Worm (Caenorhabditis elegans) whole organism, late embryonic: ENCODE results near the gene srx-12.

Experiments used
- Y22D7AL.16 ChIP-seq: sonication (generic microtip); optimal IDR thresholded peaks from 2 replicates; lab custom pipeline; 2016; ENCODE audit warnings: missing genetic modification characterization, missing compliant biosample characterization
- ama-1 ChIP-seq: fragments of 150-350 bp; optimal IDR thresholded peaks from 2 replicates; lab custom pipeline; 2014
- ceh-2 ChIP-seq: sonication (generic microtip); optimal IDR thresholded peaks from 2 replicates; lab custom pipeline; 2016; ENCODE audit warnings: missing genotype, missing genetic modification characterization, missing compliant biosample characterization
- ceh-9 ChIP-seq: sonication (generic microtip); optimal IDR thresholded peaks from 2 replicates; lab custom pipeline; 2016; ENCODE audit warnings: mild to moderate bottlenecking, missing genetic modification characterization, inconsistent platforms, missing compliant biosample characterization
- dve-1 ChIP-seq: sonication (generic microtip); optimal IDR thresholded peaks from 2 replicates; lab custom pipeline; 2017; ENCODE audit warnings: antibody characterized with exemption, mild to moderate bottlenecking, missing genetic modification characterization, missing compliant biosample characterization
- fkh-10 ChIP-seq: fragments of 150-350 bp; optimal IDR thresholded peaks from 2 replicates; lab custom pipeline; 2014; ENCODE audit warnings: missing biosample characterization, missing genetic modification reagents, missing genetic modification characterization
- fkh-6 ChIP-seq: sonication (generic microtip); optimal IDR thresholded peaks from 2 replicates; lab custom pipeline; 2016; ENCODE audit warnings: missing genetic modification characterization, missing compliant biosample characterization
- nfya-1 ChIP-seq: sonication (generic microtip); optimal IDR thresholded peaks from 2 replicates; lab custom pipeline; 2017; ENCODE audit warnings: missing genetic modification characterization, mild to moderate bottlenecking, missing compliant biosample characterization, antibody characterized with exemption, moderate library complexity
- nhr-232 ChIP-seq: sonication (generic microtip); optimal IDR thresholded peaks from 2 replicates; lab custom pipeline; 2016; ENCODE audit warnings: missing genetic modification characterization, missing compliant biosample characterization
- pha-2 ChIP-seq: sonication (generic microtip); optimal IDR thresholded peaks from 2 replicates; lab custom pipeline; 2017; ENCODE audit warnings: mild to moderate bottlenecking, missing genetic modification characterization, missing compliant biosample characterization
- pha-4 ChIP-seq: fragments of 150-350 bp; optimal IDR thresholded peaks from 2 replicates; lab custom pipeline; 2018; ENCODE audit warnings: missing biosample characterization, missing genetic modification reagents, missing genetic modification characterization
- rnt-1 ChIP-seq: sonication (generic microtip); optimal IDR thresholded peaks from 2 replicates; lab custom pipeline; 2016; ENCODE audit warnings: missing genetic modification characterization, missing compliant biosample characterization
- syd-9 ChIP-seq: sonication (generic microtip); optimal IDR thresholded peaks from 2 replicates; lab custom pipeline; 2016; ENCODE audit warnings: mild to moderate bottlenecking, missing genetic modification characterization, moderate library complexity, missing compliant biosample characterization
- tbx-2 ChIP-seq: sonication (generic microtip); optimal IDR thresholded peaks from 2 replicates; lab custom pipeline; 2016; ENCODE audit warnings: missing genetic modification characterization, missing compliant biosample characterization

DNA sequence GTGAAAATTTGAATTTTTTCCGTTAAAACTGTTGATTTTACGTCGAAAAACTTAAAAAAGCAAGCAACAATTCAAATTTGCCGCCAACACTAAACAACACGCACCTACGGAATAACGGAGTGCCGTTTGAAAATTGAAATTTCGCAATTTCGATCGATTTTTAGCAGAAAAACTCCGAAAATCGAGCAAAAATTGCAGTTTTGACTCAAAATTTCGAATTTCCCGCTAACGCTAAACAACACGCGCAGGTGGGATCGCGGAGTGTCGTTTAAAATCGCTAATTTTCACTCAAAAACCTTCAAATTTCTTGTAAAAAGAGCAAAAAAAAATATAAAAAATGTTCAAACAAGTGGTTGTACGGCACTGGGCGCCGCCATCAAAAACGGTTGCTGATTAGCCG lies 12.7 kb downstream of the srx-12 start:
- TF ChIP-seq dve-1 (tag; lab: Kevin White, UChicago): no peak
- no peak for TF ChIP-seq ama-1
- no peak for TF ChIP-seq pha-2 (tag; lab: Kevin White, UChicago)
- no peak for TF ChIP-seq pha-4
- TF ChIP-seq tbx-2 (tag; lab: Kevin White, UChicago): no peak
- TF ChIP-seq ceh-9 (tag; lab: Kevin White, UChicago): no peak
- no peak for TF ChIP-seq Y22D7AL.16 (tag; lab: Kevin White, UChicago)
- TF ChIP-seq nhr-232 (tag; lab: Kevin White, UChicago): no peak
- TF ChIP-seq fkh-10 (GFP tag; lab: Kevin White, UChicago): no peak
- TF ChIP-seq fkh-6 (tag; lab: Kevin White, UChicago): no peak
- TF ChIP-seq nfya-1 (tag; lab: Kevin White, UChicago): no peak
- no peak for TF ChIP-seq syd-9 (tag; lab: Kevin White, UChicago)
- TF ChIP-seq ceh-2 (tag; lab: Kevin White, UChicago): no peak
- no peak for TF ChIP-seq rnt-1 (tag; lab: Kevin White, UChicago)
